Worm (Caenorhabditis elegans): ENCODE results near the gene ora-1.
"Not testable (repeated sequence)": the region's sequence is repeated elsewhere in the genome, so short reads cannot be mapped to it uniquely, and the experiment has no call there.

Gene ora-1

ce11 chrIV:7977452-7977940 lies at the start of gene ora-1:
Gene ora-1 (plus strand): TSS chrIV:7977890.
- TF ChIP-seq unc-62 (GFP tag; optimal IDR thresholded peaks at IDR 0.05), result no peak

- no peak for TF ChIP-seq unc-62 (GFP tag; optimal IDR thresholded peaks at IDR 0.05)
Observed at ce11 chrIV:7931873-7932272, 45.8 kb upstream of the ora-1 start.

- TF ChIP-seq unc-62 (GFP tag; optimal IDR thresholded peaks at IDR 0.05), result no peak
Observed at ce11 chrIV:7933733-7934132, 44.0 kb upstream of the ora-1 start, which contains the start of gene bbs-2. Gene bbs-2 (plus strand): TSS chrIV:7934033.

- TF ChIP-seq unc-62 (GFP tag; optimal IDR thresholded peaks at IDR 0.05), result no peak
Observed at ce11 chrIV:7938834-7939233, 38.9 kb upstream of the ora-1 start, which contains the start of gene F20D12.7. Gene F20D12.7 (minus strand): TSS chrIV:7938934.

ce11 chrIV:7940919-7941318 lies 36.8 kb upstream of the ora-1 start, which contains the start of gene exc-9:
Gene exc-9 (minus strand): TSS chrIV:7941019.
- TF ChIP-seq unc-62 (GFP tag; optimal IDR thresholded peaks at IDR 0.05), result no peak

- no peak for TF ChIP-seq unc-62 (GFP tag; optimal IDR thresholded peaks at IDR 0.05)
Observed at ce11 chrIV:7943272-7943671, 34.4 kb upstream of the ora-1 start.

- no peak for TF ChIP-seq unc-62 (GFP tag; optimal IDR thresholded peaks at IDR 0.05)
Observed at ce11 chrIV:7946457-7946856, 31.2 kb upstream of the ora-1 start, which contains the start of gene czw-1. Gene czw-1 (minus strand): TSS chrIV:7946825.

- not testable (repeated sequence) for TF ChIP-seq unc-62 (GFP tag; optimal IDR thresholded peaks at IDR 0.05)
Observed at ce11 chrIV:7946899-7947499, 30.7 kb upstream of the ora-1 start, which contains the start of gene F20D12.12. Gene F20D12.12 (plus strand): TSS chrIV:7947440.

- TF ChIP-seq unc-62 (GFP tag; optimal IDR thresholded peaks at IDR 0.05), result not testable (repeated sequence)
Observed at ce11 chrIV:7948290-7948689, 29.4 kb upstream of the ora-1 start, which contains the start of gene mcm-3AP. Gene mcm-3AP (plus strand): TSS chrIV:7948672.

ce11 chrIV:7954006-7954405 lies 23.7 kb upstream of the ora-1 start:
- TF ChIP-seq unc-62 (GFP tag; optimal IDR thresholded peaks at IDR 0.05), result no peak

ce11 chrIV:7955849-7956248 lies 21.8 kb upstream of the ora-1 start, which contains the start of gene ceh-19:
Gene ceh-19 (minus strand): TSS chrIV:7955949.
- TF ChIP-seq unc-62 (GFP tag; optimal IDR thresholded peaks at IDR 0.05), result no peak

- no peak for TF ChIP-seq unc-62 (GFP tag; optimal IDR thresholded peaks at IDR 0.05)
Observed at ce11 chrIV:7956643-7957317, 20.9 kb upstream of the ora-1 start, which contains the start of gene csr-1. Gene csr-1 (plus strand): TSS chrIV:7957267.

ce11 chrIV:7957504-7957903 lies 20.2 kb upstream of the ora-1 start, which contains the start of gene frpr-10:
Gene frpr-10 (plus strand): TSS chrIV:7957804.
- TF ChIP-seq unc-62 (GFP tag; optimal IDR thresholded peaks at IDR 0.05), result no peak

- TF ChIP-seq unc-62 (GFP tag; optimal IDR thresholded peaks at IDR 0.05), result no peak
Observed at ce11 chrIV:7958092-7958491, 19.6 kb upstream of the ora-1 start.

ce11 chrIV:7961889-7962342 lies 15.8 kb upstream of the ora-1 start:
- no peak for TF ChIP-seq unc-62 (GFP tag; optimal IDR thresholded peaks at IDR 0.05)

ce11 chrIV:7967006-7967405 lies 10.7 kb upstream of the ora-1 start, which contains the start of gene F57H12.5:
Gene F57H12.5 (plus strand): TSS chrIV:7967306.
- TF ChIP-seq unc-62 (GFP tag; optimal IDR thresholded peaks at IDR 0.05), result no peak
